Worm (Caenorhabditis elegans): Measurements from ENCODE around the gene gcc-1.

- no peak for TF ChIP-seq snpc-4 (tag; optimal IDR thresholded peaks at IDR 0.05)
- TF ChIP-seq lin-29 (GFP tag; IDR thresholded peaks at IDR 0.05), result no peak
- TF ChIP-seq lin-15B (tag; optimal IDR thresholded peaks at IDR 0.05), result no peak
- no peak for TF ChIP-seq lin-13 (GFP tag; optimal IDR thresholded peaks at IDR 0.05)
- TF ChIP-seq nhr-76 (tag; optimal IDR thresholded peaks at IDR 0.05), result no peak
- no peak for TF ChIP-seq hlh-11 (tag; optimal IDR thresholded peaks at IDR 0.05)
- TF ChIP-seq unc-39 (tag; optimal IDR thresholded peaks at IDR 0.05), result no peak
- no peak for TF ChIP-seq aly-2 (tag; optimal IDR thresholded peaks at IDR 0.05)
- TF ChIP-seq jun-1 (tag; optimal IDR thresholded peaks at IDR 0.05), result no peak
- no peak for TF ChIP-seq lin-39 (tag; optimal IDR thresholded peaks at IDR 0.05)
- TF ChIP-seq F26F4.8 (GFP tag; conservative IDR thresholded peaks at IDR 0.05), result no peak
- no peak for TF ChIP-seq nhr-25 (tag; optimal IDR thresholded peaks at IDR 0.05; ENCODE audit: borderline replicate concordance, insufficient read depth)
- no peak for TF ChIP-seq nhr-10 (tag; optimal IDR thresholded peaks at IDR 0.05)
Measured at ce11 chrX:3139516-3140301, 20.0 kb upstream of the gcc-1 start.

All from whole organism, L4 larva.